Fruit fly (Drosophila melanogaster) S2 (cell line): ENCODE data around the gene CG6356.

Experiments
- CG8478 ChIP-seq: fragments of >200 bp; optimal IDR thresholded peaks from 2 replicates; lab custom pipeline; 2018
- CTCF ChIP-seq, 2 experiments: fragments of >200 bp; optimal IDR thresholded peaks; 2 replicates each; lab custom pipeline; 2018

CG6356 gene

dm6 chr3R:24283582-24284085 is at the start of gene CG6356:
TSS of gene CG6356 (plus strand) at chr3R:24283955.
- TF ChIP-seq CG8478 (lab: Kevin White, UChicago): no peak
- TF ChIP-seq CTCF (optimal IDR thresholded peaks at IDR 0.05; lab: Kevin White, UChicago): no peak

DNA sequence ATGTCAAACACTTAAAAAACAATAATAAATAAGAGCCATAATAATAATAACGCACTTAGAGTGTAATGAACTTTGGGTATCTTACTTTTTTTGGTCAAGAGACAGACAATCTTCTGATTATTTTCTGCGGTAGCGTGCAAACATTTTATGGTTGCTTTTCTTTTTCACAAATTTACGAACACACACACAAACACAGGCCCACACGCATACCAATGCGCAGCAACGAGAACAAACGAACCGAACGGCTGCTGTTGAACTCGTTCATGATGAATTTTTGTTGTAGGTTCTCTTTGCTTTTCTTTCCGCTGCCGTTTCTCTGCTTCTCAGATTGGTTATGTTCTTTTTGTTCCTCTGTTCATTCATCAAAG is 49.6 kb upstream of the CG6356 start:
- TF ChIP-seq CG8478 (lab: Kevin White, UChicago): no peak
- no peak for TF ChIP-seq CTCF (optimal IDR thresholded peaks at IDR 0.05; lab: Kevin White, UChicago)

- TF ChIP-seq CG8478 (lab: Kevin White, UChicago) (no peak), CTCF (optimal IDR thresholded peaks at IDR 0.05; lab: Kevin White, UChicago) (no peak)
Observed at dm6 chr3R:24234721-24235120, 49.0 kb upstream of the CG6356 start.

- TF ChIP-seq CTCF (optimal IDR thresholded peaks at IDR 0.05; lab: Kevin White, UChicago) (peak; percentile 37 to 45), CG8478 (lab: Kevin White, UChicago) (no peak)
Observed at dm6 chr3R:24252494-24252893, 31.3 kb upstream of the CG6356 start, which contains the start of gene beta-PheRS. TSS of gene beta-PheRS (minus strand) at chr3R:24252679.

dm6 chr3R:24258333-24258732 is 25.4 kb upstream of the CG6356 start:
- TF ChIP-seq CG8478 (lab: Kevin White, UChicago): no peak
- TF ChIP-seq CTCF (optimal IDR thresholded peaks at IDR 0.05; lab: Kevin White, UChicago): no peak

- TF ChIP-seq CG8478 (lab: Kevin White, UChicago): no peak
- no peak for TF ChIP-seq CTCF (optimal IDR thresholded peaks at IDR 0.05; lab: Kevin White, UChicago)
Observed at dm6 chr3R:24259278-24260040, 24.3 kb upstream of the CG6356 start.

- TF ChIP-seq CTCF (optimal IDR thresholded peaks at IDR 0.05; lab: Kevin White, UChicago): no peak
- no peak for TF ChIP-seq CG8478 (lab: Kevin White, UChicago)
Observed at dm6 chr3R:24260041-24260379, 23.7 kb upstream of the CG6356 start.

DNA sequence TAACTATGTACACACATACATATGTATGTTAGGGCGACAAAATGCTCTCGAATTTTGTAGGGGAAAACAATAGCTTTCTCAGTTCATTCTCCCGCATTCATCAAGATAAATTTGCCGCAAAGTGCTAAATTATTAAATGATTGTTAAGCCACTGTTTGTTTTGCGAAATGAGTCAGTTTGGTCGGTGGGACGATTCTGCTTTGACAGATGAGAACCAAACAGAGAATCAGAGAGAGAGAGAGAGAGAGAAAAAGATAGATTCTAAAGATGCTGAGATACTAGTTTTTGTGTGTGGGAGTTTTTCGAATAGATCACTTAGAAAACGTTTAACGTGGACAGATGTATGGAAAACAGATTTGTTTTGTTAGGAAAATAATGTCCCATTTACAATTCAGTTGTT is 23.3 kb upstream of the CG6356 start:
- no peak for TF ChIP-seq CG8478 (lab: Kevin White, UChicago)
- TF ChIP-seq CTCF (optimal IDR thresholded peaks at IDR 0.05; lab: Kevin White, UChicago): no peak

- TF ChIP-seq CG8478 (lab: Kevin White, UChicago) (no peak), CTCF (optimal IDR thresholded peaks at IDR 0.05; lab: Kevin White, UChicago) (no peak)
Observed at dm6 chr3R:24261380-24262021, 22.3 kb upstream of the CG6356 start.

dm6 chr3R:24262923-24263322 is 20.8 kb upstream of the CG6356 start:
- no peak for TF ChIP-seq CG8478 (lab: Kevin White, UChicago)
- no peak for TF ChIP-seq CTCF (optimal IDR thresholded peaks at IDR 0.05; lab: Kevin White, UChicago)

DNA sequence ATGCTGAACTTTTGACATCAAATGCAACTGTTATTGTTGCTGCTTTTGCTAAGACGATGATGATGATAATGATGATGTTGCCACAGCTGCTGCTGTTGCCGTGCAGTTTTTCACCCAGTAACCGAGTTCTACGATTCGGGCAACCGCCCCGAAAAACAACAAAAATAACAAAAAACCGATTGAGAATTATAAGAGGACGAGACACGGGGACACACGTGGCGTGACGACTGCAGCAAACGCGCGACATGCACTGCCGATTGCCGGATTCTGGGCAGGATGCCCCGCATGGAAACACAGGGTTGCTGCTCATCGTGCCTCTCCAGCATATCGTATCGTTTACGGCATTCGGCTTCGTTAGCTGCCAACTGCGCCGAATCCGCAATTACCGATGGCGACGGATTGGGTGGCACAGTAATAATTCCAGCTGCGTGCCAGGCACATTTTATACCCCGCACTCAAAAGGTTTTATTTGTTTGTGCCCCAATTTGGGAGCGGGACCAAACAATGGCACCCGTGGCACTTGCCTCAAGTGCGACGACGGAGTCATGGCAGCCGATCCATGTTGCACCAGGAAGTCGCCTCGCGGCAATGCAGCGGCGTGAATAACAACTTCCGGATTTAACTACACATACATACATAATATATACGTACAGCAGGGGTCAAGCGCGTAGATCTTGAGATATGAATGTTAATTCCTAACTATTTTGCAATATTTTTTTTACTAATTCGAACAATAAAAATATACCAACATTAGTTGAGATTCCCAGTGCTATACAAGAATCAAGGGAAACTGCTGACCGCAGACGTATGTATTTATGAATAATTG is 20.0 kb upstream of the CG6356 start:
- TF ChIP-seq CG8478 (lab: Kevin White, UChicago) (no peak), CTCF (optimal IDR thresholded peaks at IDR 0.05; lab: Kevin White, UChicago) (no peak)

DNA sequence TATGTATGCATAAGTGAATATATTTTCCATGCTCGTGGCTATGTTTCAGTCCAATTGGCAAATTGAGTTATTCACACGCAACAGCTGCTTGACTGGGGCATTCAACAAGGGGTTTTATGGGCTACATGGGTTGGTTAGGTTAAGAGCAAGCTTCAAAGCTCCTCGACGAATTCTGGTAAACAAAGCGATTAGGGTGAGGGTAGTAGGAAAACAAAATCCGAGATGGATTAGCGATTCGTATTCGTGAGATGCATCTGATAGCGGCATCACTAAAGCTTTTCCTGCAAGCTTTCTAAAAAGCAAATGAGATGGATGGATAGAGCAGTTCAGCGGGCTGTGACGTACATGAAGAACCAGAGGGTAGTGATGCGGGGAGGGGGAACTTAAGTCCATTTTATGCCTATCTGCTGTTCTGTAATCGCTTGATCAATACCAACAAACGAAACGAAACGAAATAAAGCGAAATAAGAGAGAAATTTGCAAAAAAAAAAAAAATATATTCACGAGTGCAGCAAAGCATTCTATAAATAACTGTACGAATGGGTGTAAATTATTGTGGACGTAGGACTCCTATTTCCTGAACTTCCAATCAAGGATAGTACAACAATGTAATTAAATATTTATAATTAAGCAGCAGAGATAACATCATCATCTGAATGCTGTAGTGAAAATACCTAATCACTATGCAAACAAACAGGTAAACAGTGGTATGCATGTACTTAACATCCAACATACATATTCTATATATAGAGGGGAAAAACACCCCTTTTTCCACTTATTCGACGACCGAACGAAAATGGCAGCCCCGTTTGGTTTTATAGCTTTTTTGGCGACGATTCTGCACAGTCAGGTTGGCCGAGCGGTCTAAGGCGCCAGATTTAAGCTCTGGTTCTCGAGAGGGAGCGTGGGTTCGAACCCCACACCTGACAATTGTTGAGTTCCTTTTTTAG is 19.1 kb upstream of the CG6356 start:
- TF ChIP-seq CG8478 (lab: Kevin White, UChicago) (no peak), CTCF (optimal IDR thresholded peaks at IDR 0.05; lab: Kevin White, UChicago) (no peak)

DNA sequence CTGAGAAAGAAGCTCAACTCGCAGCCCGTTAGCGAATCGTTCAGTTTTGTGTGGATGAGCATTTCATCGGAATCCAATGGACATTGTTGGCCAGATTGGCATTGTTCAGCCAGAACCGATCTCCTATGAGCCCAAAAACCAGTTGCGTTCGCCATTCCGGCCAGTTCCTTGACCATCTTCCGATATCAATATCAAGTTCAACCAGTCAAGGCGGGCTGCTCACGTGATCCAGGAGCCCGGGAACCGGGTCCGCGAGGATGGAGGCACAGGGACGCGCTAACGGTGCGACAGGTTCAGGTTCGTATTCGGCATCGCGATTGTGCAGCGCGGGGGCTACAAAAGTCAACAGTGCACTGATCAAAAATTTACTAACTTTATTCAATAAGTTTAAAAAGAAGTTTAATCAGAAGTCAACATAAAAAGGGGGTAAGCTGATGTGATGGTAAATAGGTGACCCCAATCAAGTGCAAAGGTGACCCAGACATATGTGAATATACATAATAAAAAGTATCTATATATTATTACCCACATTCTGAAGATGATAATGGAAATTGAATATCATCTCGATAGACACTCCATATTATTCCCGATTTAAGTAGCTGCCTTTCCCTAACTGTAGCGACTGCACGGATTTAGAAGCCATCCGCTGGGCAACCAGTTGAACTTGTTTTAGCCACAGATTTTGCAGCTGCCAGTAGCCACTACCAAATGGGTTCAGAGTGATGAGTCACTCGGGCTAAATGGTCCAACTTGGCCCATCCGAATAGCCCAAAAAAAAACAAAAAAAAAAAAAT is 16.8 kb upstream of the CG6356 start:
- TF ChIP-seq CG8478 (lab: Kevin White, UChicago) (no peak), CTCF (optimal IDR thresholded peaks at IDR 0.05; lab: Kevin White, UChicago) (no peak)
